Worm (Caenorhabditis elegans): ENCODE data around the gene rps-24.

- TF ChIP-seq nhr-25 (tag; optimal IDR thresholded peaks at IDR 0.05) (no peak), nfya-1 (tag; optimal IDR thresholded peaks at IDR 0.05; ENCODE audit: insufficient read depth) (no peak), egl-27 (tag; optimal IDR thresholded peaks at IDR 0.05) (no peak), unc-62 (GFP tag; optimal IDR thresholded peaks at IDR 0.05) (no peak), unc-39 (tag; optimal IDR thresholded peaks at IDR 0.05) (no peak), aly-2 (tag; optimal IDR thresholded peaks at IDR 0.05) (no peak)
Observed at ce11 chrIV:396373-396772, 10.7 kb downstream of the rps-24 start, which contains the start of gene rrp-8.
